Fruit fly (Drosophila melanogaster) whole organism, embryonic: ENCODE measurements around the gene CG11249.

Source experiments
- Asciz ChIP-seq: fragments of 200-800 bp; sonication (Bioruptor generic); optimal IDR thresholded peaks from 2 replicates; lab custom pipeline; 2017; ENCODE audit warnings: missing biosample characterization, mild to moderate bottlenecking, missing genetic modification characterization, missing genetic modification reagents
- BEAF-32 ChIP-seq: fragments of 200-800 bp; sonication (Bioruptor generic); optimal IDR thresholded peaks from 3 replicates; lab custom pipeline; 2017; ENCODE audit warnings: missing biosample characterization, missing genetic modification characterization, mild to moderate bottlenecking, moderate library complexity, missing genetic modification reagents
- CG10366 ChIP-seq: fragments of 200-800 bp; sonication (Bioruptor generic); IDR thresholded peaks from 2 replicates; pipeline ENCODE4 v1.3.6; 2022; ENCODE audit warnings: missing biosample characterization, missing genetic modification characterization
- CG12942 ChIP-seq: fragments of 200-800 bp; sonication (Bioruptor generic); optimal IDR thresholded peaks from 3 replicates; lab custom pipeline; 2016; ENCODE audit warnings: missing biosample characterization, missing genetic modification characterization
- CG13894 ChIP-seq: fragments of 200-800 bp; sonication (Bioruptor generic); optimal IDR thresholded peaks from 3 replicates; lab custom pipeline; 2018; ENCODE audit warnings: missing biosample characterization, mild to moderate bottlenecking, missing genetic modification characterization, moderate library complexity
- CG14710 ChIP-seq: fragments of 200-800 bp; sonication (Bioruptor generic); optimal IDR thresholded peaks from 3 replicates; lab custom pipeline; 2019; ENCODE audit warnings: missing biosample characterization, mild to moderate bottlenecking, missing genetic modification characterization, moderate library complexity
- CG15479 ChIP-seq: fragments of 200-800 bp; sonication (Bioruptor generic); optimal IDR thresholded peaks from 3 replicates; lab custom pipeline; 2019; ENCODE audit warnings: missing biosample characterization, mild to moderate bottlenecking, missing genetic modification characterization, moderate library complexity
- CG15696 ChIP-seq: fragments of 200-800 bp; sonication (Bioruptor generic); optimal IDR thresholded peaks from 2 replicates; lab custom pipeline; 2019; ENCODE audit warnings: missing biosample characterization, mild to moderate bottlenecking, missing genetic modification characterization, moderate library complexity
- CG30431 ChIP-seq: fragments of 200-800 bp; sonication (Bioruptor generic); optimal IDR thresholded peaks from 2 replicates; lab custom pipeline; 2017; ENCODE audit warnings: missing biosample characterization, missing genetic modification characterization
- CG3065 ChIP-seq: fragments of 200-800 bp; sonication (Bioruptor generic); optimal IDR thresholded peaks from 2 replicates; lab custom pipeline; 2016; ENCODE audit warnings: missing biosample characterization, missing genetic modification characterization
- CG31224 ChIP-seq: fragments of 200-800 bp; sonication (Bioruptor generic); IDR thresholded peaks from 2 replicates; pipeline ENCODE4 v1.3.6; 2022; ENCODE audit warnings: missing biosample characterization, missing genetic modification characterization
- CG3407 ChIP-seq: fragments of 200-800 bp; sonication (Bioruptor generic); optimal IDR thresholded peaks from 2 replicates; lab custom pipeline; 2018; ENCODE audit warnings: missing biosample characterization, mild to moderate bottlenecking, missing genetic modification characterization
- CG6813 ChIP-seq: fragments of 200-800 bp; sonication (Bioruptor generic); optimal IDR thresholded peaks from 2 replicates; lab custom pipeline; 2017; ENCODE audit warnings: missing biosample characterization, missing genetic modification characterization, mild to moderate bottlenecking, moderate library complexity, missing genetic modification reagents
- CG7963 ChIP-seq: fragments of 200-800 bp; sonication (Bioruptor generic); IDR thresholded peaks from 3 replicates; pipeline ENCODE4 v1.3.6; 2022; ENCODE audit warnings: missing biosample characterization, missing genetic modification characterization; ENCODE audit not compliant: partially characterized antibody
- CG8281 ChIP-seq: fragments of 200-800 bp; sonication (Bioruptor generic); optimal IDR thresholded peaks from 2 replicates; lab custom pipeline; 2018; ENCODE audit warnings: missing biosample characterization, mild to moderate bottlenecking, missing genetic modification characterization, moderate library complexity
- Chrac-16 ChIP-seq: fragments of 200-800 bp; sonication (Bioruptor generic); optimal IDR thresholded peaks from 3 replicates; lab custom pipeline; 2016; ENCODE audit warnings: missing biosample characterization, missing genetic modification characterization
- CkIIα-i1 ChIP-seq: fragments of 200-800 bp; sonication (Bioruptor generic); IDR thresholded peaks from 2 replicates; pipeline ENCODE4 v1.3.6; 2022; ENCODE audit warnings: missing biosample characterization, missing genetic modification characterization
- CoRest ChIP-seq: fragments of 200-800 bp; sonication (Bioruptor generic); optimal IDR thresholded peaks from 3 replicates; lab custom pipeline; 2018; ENCODE audit warnings: missing biosample characterization, mild to moderate bottlenecking, missing genetic modification characterization, moderate library complexity
- D ChIP-seq, 2 experiments: fragments of 200-800 bp in 1 of 2; fragments of >200 bp in 1 of 2; sonication (Bioruptor generic) in 1 of 2; optimal IDR thresholded peaks; 2 replicates in 1 of 2; 3 replicates in 1 of 2; lab custom pipeline; 2017; ENCODE audit warnings: mild to moderate bottlenecking in 1 of 2, missing biosample characterization in 1 of 2, missing genetic modification characterization in 1 of 2, missing genetic modification reagents in 1 of 2
- E2f2 ChIP-seq: fragments of 200-800 bp; sonication (Bioruptor generic); IDR thresholded peaks from 2 replicates; pipeline ENCODE4 v1.3.6; 2022; ENCODE audit warnings: missing biosample characterization, missing genetic modification characterization
- Gsc ChIP-seq: fragments of 200-800 bp; sonication (Bioruptor generic); IDR thresholded peaks from 2 replicates; pipeline ENCODE4 v1.3.6; 2022; ENCODE audit warnings: missing biosample characterization, missing genetic modification characterization
- Hmx ChIP-seq: fragments of 200-800 bp; sonication (Bioruptor generic); optimal IDR thresholded peaks from 2 replicates; lab custom pipeline; 2016; ENCODE audit warnings: missing biosample characterization, missing genetic modification characterization
- Kr ChIP-seq: fragments of 200-800 bp; sonication (Bioruptor generic); optimal IDR thresholded peaks from 2 replicates; lab custom pipeline; 2017; ENCODE audit warnings: missing biosample characterization, mild to moderate bottlenecking, missing genetic modification characterization
- MBD-R2 ChIP-seq: fragments of 200-800 bp; sonication (Bioruptor generic); IDR thresholded peaks from 2 replicates; pipeline ENCODE4 v1.3.6; 2022; ENCODE audit warnings: missing biosample characterization, missing genetic modification characterization
- NC2α ChIP-seq: fragments of 200-800 bp; sonication (Bioruptor generic); optimal IDR thresholded peaks from 2 replicates; lab custom pipeline; 2016; ENCODE audit warnings: missing biosample characterization, missing genetic modification characterization
- Nf-YB ChIP-seq: fragments of 200-800 bp; sonication (Bioruptor generic); optimal IDR thresholded peaks from 3 replicates; lab custom pipeline; 2019; ENCODE audit warnings: missing biosample characterization, mild to moderate bottlenecking, missing genetic modification characterization, moderate library complexity
- Scr ChIP-seq: fragments of 200-800 bp; sonication (Bioruptor generic); IDR thresholded peaks from 2 replicates; pipeline ENCODE4 v1.3.6; 2022; ENCODE audit warnings: missing biosample characterization, missing genetic modification characterization; ENCODE audit not compliant: partially characterized antibody
- bigmax ChIP-seq: fragments of 200-800 bp; sonication (Bioruptor generic); optimal IDR thresholded peaks from 2 replicates; lab custom pipeline; 2018; ENCODE audit warnings: missing biosample characterization, mild to moderate bottlenecking, missing genetic modification characterization
- bowl ChIP-seq: fragments of 200-800 bp; sonication (Bioruptor generic); IDR thresholded peaks from 2 replicates; pipeline ENCODE4 v1.3.6; 2022; ENCODE audit warnings: missing biosample characterization, missing genetic modification characterization
- ci ChIP-seq: fragments of 200-800 bp; sonication (Bioruptor generic); IDR thresholded peaks from 3 replicates; pipeline ENCODE4 v1.3.6; 2022; ENCODE audit warnings: missing biosample characterization, missing genetic modification characterization
- dmrt99B ChIP-seq: fragments of 200-800 bp; sonication (Bioruptor generic); optimal IDR thresholded peaks from 2 replicates; lab custom pipeline; 2018; ENCODE audit warnings: missing biosample characterization, mild to moderate bottlenecking, missing genetic modification characterization, moderate library complexity
- dpn ChIP-seq, 2 experiments: fragments of 200-800 bp; sonication (Bioruptor generic); optimal IDR thresholded peaks; 3 replicates each; lab custom pipeline; 2016; ENCODE audit warnings: missing biosample characterization in 2 of 2, missing genetic modification characterization in 2 of 2
- ewg ChIP-seq: fragments of 200-800 bp; sonication (Bioruptor generic); optimal IDR thresholded peaks from 3 replicates; lab custom pipeline; 2017; ENCODE audit warnings: mild to moderate bottlenecking, missing biosample characterization, missing genetic modification reagents, missing genetic modification characterization
- grau ChIP-seq: fragments of 200-800 bp; optimal IDR thresholded peaks from 3 replicates; lab custom pipeline; 2019; ENCODE audit warnings: missing biosample characterization, mild to moderate bottlenecking, missing genetic modification characterization, moderate library complexity
- hth ChIP-seq: fragments of >200 bp; optimal IDR thresholded peaks from 2 replicates; lab custom pipeline; 2017; ENCODE audit warnings: inconsistent platforms
- onecut ChIP-seq: fragments of 200-800 bp; sonication (Bioruptor generic); IDR thresholded peaks from 2 replicates; pipeline ENCODE4 v1.3.6; 2022; ENCODE audit warnings: missing biosample characterization, missing genetic modification characterization
- org-1 ChIP-seq: fragments of 200-800 bp; sonication (Bioruptor generic); optimal IDR thresholded peaks from 2 replicates; lab custom pipeline; 2017; ENCODE audit warnings: missing biosample characterization, missing genetic modification characterization
- pb ChIP-seq: fragments of 200-800 bp; sonication (Bioruptor generic); optimal IDR thresholded peaks from 3 replicates; lab custom pipeline; 2016; ENCODE audit warnings: missing biosample characterization, missing genetic modification characterization
- pita ChIP-seq: fragments of 200-800 bp; sonication (Bioruptor generic); optimal IDR thresholded peaks from 2 replicates; lab custom pipeline; 2017; ENCODE audit warnings: missing biosample characterization, mild to moderate bottlenecking, missing genetic modification characterization
- sens ChIP-seq: fragments of 200-800 bp; sonication (Bioruptor generic); peaks from one replicate; lab custom pipeline; 2016; ENCODE audit warnings: missing biosample characterization, missing genetic modification characterization
- sisA ChIP-seq: fragments of 200-800 bp; sonication (Bioruptor generic); IDR thresholded peaks from 2 replicates; pipeline ENCODE4 v1.3.6; 2022; ENCODE audit warnings: missing biosample characterization, missing genetic modification characterization
- slou ChIP-seq: fragments of 200-800 bp; sonication (Bioruptor generic); optimal IDR thresholded peaks from 3 replicates; lab custom pipeline; 2016; ENCODE audit warnings: missing biosample characterization, missing genetic modification characterization
- sna ChIP-seq: fragments of 200-800 bp; sonication (Bioruptor generic); IDR thresholded peaks from 2 replicates; pipeline ENCODE4 v1.3.6; 2022; ENCODE audit warnings: missing biosample characterization, missing genetic modification characterization; ENCODE audit not compliant: partially characterized antibody
- so ChIP-seq: fragments of 200-800 bp; sonication (Bioruptor generic); IDR thresholded peaks from 3 replicates; pipeline ENCODE4 v1.3.6; 2022; ENCODE audit warnings: missing biosample characterization, missing genetic modification characterization
- stwl ChIP-seq: fragments of 200-800 bp; sonication (Bioruptor generic); optimal IDR thresholded peaks from 3 replicates; lab custom pipeline; 2018; ENCODE audit warnings: missing biosample characterization, mild to moderate bottlenecking, missing genetic modification characterization, moderate library complexity
- tgo ChIP-seq: fragments of 200-800 bp; sonication (Bioruptor generic); IDR thresholded peaks from 3 replicates; pipeline ENCODE4 v1.3.6; 2022; ENCODE audit warnings: missing biosample characterization, missing genetic modification characterization
- tna ChIP-seq: fragments of 200-800 bp; sonication (Bioruptor generic); IDR thresholded peaks from 2 replicates; pipeline ENCODE4 v1.3.6; 2022; ENCODE audit warnings: missing biosample characterization, missing genetic modification characterization; ENCODE audit not compliant: partially characterized antibody

CG11249 gene

DNA sequence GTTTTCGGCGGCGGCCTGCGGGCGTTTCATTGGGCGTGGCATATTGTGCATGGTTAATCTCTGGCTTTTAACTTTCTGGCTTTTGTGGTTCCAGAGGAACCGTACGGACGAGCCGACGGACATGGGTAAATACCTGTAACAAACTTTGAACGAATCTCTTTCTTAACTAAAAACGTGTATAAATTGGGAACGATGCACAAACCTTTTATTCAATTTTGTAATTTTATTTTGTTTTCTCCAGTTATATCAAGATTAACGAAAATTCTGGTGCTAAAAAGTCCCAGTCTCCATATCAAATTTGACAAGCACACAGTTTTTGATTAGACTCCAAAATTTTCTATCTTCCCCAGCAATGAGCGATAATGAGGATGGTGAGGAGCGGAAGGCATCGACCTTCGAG, at the start of gene CG11249:
TSS of gene CG11249 (plus strand) at position 301 of the 400 bp plus-strand sequence.
- no peak for TF ChIP-seq Chrac-16
- TF ChIP-seq CG8281 (tag; lab: Kevin White, UChicago), result no peak
- no peak for TF ChIP-seq CG6813 (GFP tag; lab: Kevin White, UChicago)
- no peak for TF ChIP-seq Asciz
- no peak for TF ChIP-seq grau
- no peak for TF ChIP-seq CG3065 (GFP tag; lab: Kevin White, UChicago)
- TF ChIP-seq tgo (GFP tag; lab: Robert Waterston, UW), result no peak
- TF ChIP-seq hth (lab: Kevin White, UChicago), result no peak
- no peak for TF ChIP-seq MBD-R2 (GFP tag; lab: Robert Waterston, UW)

DNA sequence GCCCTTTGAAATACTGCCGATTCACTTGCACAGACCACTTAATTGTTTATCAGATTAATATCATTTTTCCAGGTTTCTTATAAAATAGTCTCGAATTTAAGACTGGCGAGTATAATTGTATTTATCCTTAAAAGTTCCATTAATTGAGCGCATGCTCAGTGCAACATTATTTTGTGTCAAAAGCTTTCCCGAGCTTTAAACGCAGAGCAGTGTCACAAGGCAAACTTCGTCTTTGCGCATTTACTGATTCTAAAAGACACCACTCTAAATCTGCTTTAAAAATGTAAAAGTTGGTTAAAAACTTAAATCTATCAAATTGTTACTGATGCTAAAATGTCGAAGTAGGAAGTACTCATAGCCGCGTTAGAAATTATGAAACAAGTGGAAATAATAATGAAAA, 46.4 kb upstream of the CG11249 start, which contains the start of the genes CG7166 and Alg11:
TSS of gene CG7166 (minus strand) at position 101 of the 400 bp plus-strand sequence.
TSS of gene Alg11 (plus strand) at position 260 of the 400 bp plus-strand sequence.
- TF ChIP-seq org-1 (GFP tag; lab: Kevin White, UChicago) (no peak), sens (GFP tag; lab: Kevin White, UChicago) (peak; percentile 56), ewg (GFP tag; lab: Kevin White, UChicago) (peak; percentile 88)
- TF ChIP-seq, all 482 proteins: peak for 2

DNA sequence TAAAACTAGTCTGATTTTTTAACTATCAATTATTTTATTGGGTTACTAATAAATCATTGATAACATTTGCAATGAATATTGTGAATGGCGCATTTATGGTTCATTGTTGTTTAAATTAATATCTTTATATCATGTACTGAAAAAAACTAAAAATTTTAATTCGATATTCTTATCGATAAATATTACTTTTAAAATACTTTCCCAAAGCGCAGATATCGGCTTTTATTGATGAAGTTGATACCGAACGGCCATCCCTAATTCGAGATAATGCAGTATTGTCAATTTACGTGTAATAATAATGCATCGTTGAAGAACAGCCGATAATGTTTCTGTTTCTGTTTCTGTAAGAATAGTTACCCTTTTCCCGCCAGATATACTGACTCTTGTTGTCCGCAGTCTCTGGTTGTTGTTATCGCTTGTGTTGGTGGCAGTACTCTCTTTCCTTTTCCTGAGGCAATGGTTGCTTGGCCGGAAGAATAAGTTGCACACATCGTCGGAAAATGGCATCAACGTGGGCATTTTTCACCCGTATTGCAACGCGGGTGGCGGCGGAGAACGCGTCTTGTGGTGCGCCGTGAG, 45.8 kb upstream of the CG11249 start:
- TF ChIP-seq ci (GFP tag; lab: Robert Waterston, UW) (no peak), tna (GFP tag; lab: Robert Waterston, UW) (no peak), sna (GFP tag; lab: Robert Waterston, UW) (no peak; the same call in 1 of the 2 replicates), pb (GFP tag; lab: Kevin White, UChicago) (no peak), NC2α (no peak), so (GFP tag; lab: Robert Waterston, UW) (no peak), BEAF-32 (peak; percentile 76), CG15479 (peak; percentile 6), D (optimal IDR thresholded peaks at IDR 0.05; lab: Kevin White, UChicago) (no peak), D (GFP tag; optimal IDR thresholded peaks at IDR 0.05; lab: Kevin White, UChicago) (no peak), CG15696 (tag; lab: Kevin White, UChicago) (no peak), Hmx (GFP tag; lab: Kevin White, UChicago) (no peak), slou (no peak), CG31224 (GFP tag; lab: Robert Waterston, UW) (no peak), CG30431 (GFP tag; lab: Kevin White, UChicago) (no peak), bowl (GFP tag; lab: Robert Waterston, UW) (no peak), CG12942 (GFP tag; lab: Kevin White, UChicago) (no peak), pita (GFP tag; lab: Kevin White, UChicago) (no peak), bigmax (no peak), dpn (GFP tag; optimal IDR thresholded peaks at IDR 0.05; lab: Kevin White, UChicago) (no peak), CkIIα-i1 (GFP tag; lab: Robert Waterston, UW) (no peak), Nf-YB (no peak), CoRest (tag; lab: Kevin White, UChicago) (no peak), CG3407 (GFP tag; lab: Kevin White, UChicago) (no peak), CG7963 (GFP tag; lab: Robert Waterston, UW) (no peak), Scr (GFP tag; lab: Robert Waterston, UW) (peak; percentile 78), dmrt99B (tag; lab: Kevin White, UChicago) (no peak), E2f2 (GFP tag; lab: Robert Waterston, UW) (peak; percentile 44), CG14710 (peak; percentile 52), Kr (GFP tag; lab: Kevin White, UChicago) (no peak), CG10366 (no peak), Gsc (GFP tag; lab: Robert Waterston, UW) (no peak), CG13894 (tag; lab: Kevin White, UChicago) (no peak), sisA (GFP tag; lab: Robert Waterston, UW) (no peak), stwl (peak; percentile 88), onecut (GFP tag; lab: Robert Waterston, UW) (peak; percentile 52; the same call in 1 of the 2 replicates)
